Fruit fly (Drosophila melanogaster): ENCODE results near the gene CG12948.

Gene CG12948

dm6 chr3R:9768884-9769283 lies 21.3 kb upstream of the CG12948 start, which contains the start of gene MED6:
Gene MED6, minus strand, starts transcription at chr3R:9768984.
- TF ChIP-seq insv (optimal IDR thresholded peaks at IDR 0.05) (no peak), ttk (optimal IDR thresholded peaks at IDR 0.05) (no peak), Myc (optimal IDR thresholded peaks at IDR 0.05) (no peak), h (optimal IDR thresholded peaks at IDR 0.05) (no peak), Sin3A (optimal IDR thresholded peaks at IDR 0.05) (no peak)

DNA sequence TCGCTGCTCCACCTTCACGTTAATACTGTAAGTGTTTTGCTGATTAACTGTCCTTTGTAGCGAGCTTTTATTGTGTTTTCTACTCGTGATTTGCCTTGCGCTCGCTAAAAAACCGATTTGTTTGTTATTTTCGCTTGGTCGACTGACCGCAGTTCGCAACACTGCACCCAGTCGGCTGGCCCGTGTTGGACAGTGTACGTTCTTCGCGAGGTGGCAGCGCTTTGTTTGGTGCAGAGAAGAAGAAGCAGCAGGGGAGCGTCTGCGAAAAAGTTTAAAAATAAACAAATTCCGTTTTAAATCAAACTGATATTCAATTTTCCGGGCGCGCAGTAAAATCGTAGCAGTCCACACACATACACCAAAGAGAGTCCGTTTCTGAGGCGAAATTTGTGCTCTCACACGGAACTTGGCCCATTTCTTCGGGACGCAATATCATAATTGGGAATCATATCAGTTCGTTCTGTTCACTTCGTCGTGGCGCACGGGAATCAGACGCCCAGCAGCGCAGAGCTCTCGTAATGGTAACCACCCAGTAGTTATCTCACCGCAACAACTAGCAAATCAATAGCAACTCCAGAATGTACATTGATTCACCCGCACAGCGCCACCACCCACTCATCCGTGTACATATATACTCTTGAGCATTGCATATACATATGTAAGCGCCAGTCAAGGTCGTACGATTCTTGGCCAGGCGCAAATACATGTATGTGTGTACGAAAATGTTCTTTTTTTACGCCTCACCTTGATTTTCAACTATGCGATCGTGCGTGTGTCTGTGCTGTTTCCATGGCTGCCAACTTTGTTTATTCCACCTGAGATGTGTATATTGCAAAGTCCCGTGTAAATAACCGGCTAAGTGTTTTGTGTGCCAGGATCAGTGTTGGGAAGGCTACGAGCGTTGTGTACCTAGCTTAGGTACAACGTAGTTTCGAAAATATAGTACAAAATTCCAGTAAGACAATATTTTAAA lies 20.4 kb upstream of the CG12948 start, which contains the start of gene Naa80:
TSS of gene Naa80 (plus strand) at position 215 of the 973 bp plus-strand sequence.
- TF ChIP-seq insv (optimal IDR thresholded peaks at IDR 0.05) (no peak), h (optimal IDR thresholded peaks at IDR 0.05) (no peak), ttk (optimal IDR thresholded peaks at IDR 0.05) (no peak), Sin3A (optimal IDR thresholded peaks at IDR 0.05) (no peak), Myc (optimal IDR thresholded peaks at IDR 0.05) (no peak), psq (optimal IDR thresholded peaks at IDR 0.05) (no peak)

- TF ChIP-seq psq (optimal IDR thresholded peaks at IDR 0.05) = no peak
- no peak for TF ChIP-seq Myc (optimal IDR thresholded peaks at IDR 0.05)
- no peak for TF ChIP-seq Sin3A (optimal IDR thresholded peaks at IDR 0.05)
- no peak for TF ChIP-seq h (optimal IDR thresholded peaks at IDR 0.05)
- no peak for TF ChIP-seq insv (optimal IDR thresholded peaks at IDR 0.05)
- TF ChIP-seq ttk (optimal IDR thresholded peaks at IDR 0.05) = no peak
Observed at dm6 chr3R:9762955-9763931, 15.7 kb upstream of the CG12948 start, which contains the start of the genes Snap24 and CG8478. Gene Snap24, minus strand, starts transcription at chr3R:9763150. Gene CG8478, plus strand, starts transcription at chr3R:9763650.

dm6 chr3R:9759360-9760191 lies 12.0 kb upstream of the CG12948 start, which contains the start of gene Mpi:
Gene Mpi, plus strand, starts transcription at chr3R:9759622.
- TF ChIP-seq h (optimal IDR thresholded peaks at IDR 0.05) (no peak), Myc (optimal IDR thresholded peaks at IDR 0.05) (no peak), Sin3A (optimal IDR thresholded peaks at IDR 0.05) (no peak)

DNA sequence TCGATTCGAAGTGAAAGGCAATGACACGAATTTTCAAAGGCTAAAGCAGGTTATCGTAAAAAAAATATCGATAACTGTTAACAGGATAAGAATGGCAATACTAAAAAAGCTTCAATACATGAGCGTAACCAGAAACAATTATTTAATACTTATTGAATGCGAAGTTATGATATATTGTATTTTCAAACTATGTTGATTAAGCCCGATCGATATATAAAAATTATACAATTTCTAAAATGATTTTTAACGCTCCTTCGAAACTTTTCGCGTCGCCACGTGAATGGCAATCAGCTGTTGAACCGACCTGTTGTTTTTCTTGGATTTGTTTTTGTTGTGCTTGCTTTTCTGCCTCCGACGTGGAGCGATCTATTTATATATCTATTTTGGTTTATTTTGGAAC lies 8.6 kb upstream of the CG12948 start, which contains the start of the genes Alg12 and Rpt3R:
TSS of gene Alg12 (plus strand) at position 305 of the 400 bp plus-strand sequence.
TSS of gene Rpt3R (minus strand) at position 324 of the 400 bp plus-strand sequence.
- TF ChIP-seq h (optimal IDR thresholded peaks at IDR 0.05) (no peak), ttk (optimal IDR thresholded peaks at IDR 0.05) (no peak), insv (optimal IDR thresholded peaks at IDR 0.05) (no peak), Myc (optimal IDR thresholded peaks at IDR 0.05) (no peak), psq (optimal IDR thresholded peaks at IDR 0.05) (no peak), Sin3A (optimal IDR thresholded peaks at IDR 0.05) (no peak)

dm6 chr3R:9754487-9754886 lies 6.9 kb upstream of the CG12948 start, which contains the start of gene Tti1:
Gene Tti1, minus strand, starts transcription at chr3R:9754686.
- TF ChIP-seq Sin3A (optimal IDR thresholded peaks at IDR 0.05) (no peak), insv (optimal IDR thresholded peaks at IDR 0.05) (no peak), psq (optimal IDR thresholded peaks at IDR 0.05) (no peak), h (optimal IDR thresholded peaks at IDR 0.05) (no peak), Myc (optimal IDR thresholded peaks at IDR 0.05) (no peak), ttk (optimal IDR thresholded peaks at IDR 0.05) (no peak)

dm6 chr3R:9747900-9748663 lies 538 bp upstream of the CG12948 start:
- TF ChIP-seq Myc (optimal IDR thresholded peaks at IDR 0.05) = no peak
- no peak for TF ChIP-seq psq (optimal IDR thresholded peaks at IDR 0.05)
- TF ChIP-seq insv (optimal IDR thresholded peaks at IDR 0.05) = no peak

- TF ChIP-seq ttk (optimal IDR thresholded peaks at IDR 0.05) (no peak), insv (optimal IDR thresholded peaks at IDR 0.05) (no peak), Sin3A (optimal IDR thresholded peaks at IDR 0.05) (no peak)
Observed at dm6 chr3R:9747875-9747899, 143 bp upstream of the CG12948 start, which contains the start of gene PpD3. Gene PpD3, plus strand, starts transcription at chr3R:9747875.

DNA sequence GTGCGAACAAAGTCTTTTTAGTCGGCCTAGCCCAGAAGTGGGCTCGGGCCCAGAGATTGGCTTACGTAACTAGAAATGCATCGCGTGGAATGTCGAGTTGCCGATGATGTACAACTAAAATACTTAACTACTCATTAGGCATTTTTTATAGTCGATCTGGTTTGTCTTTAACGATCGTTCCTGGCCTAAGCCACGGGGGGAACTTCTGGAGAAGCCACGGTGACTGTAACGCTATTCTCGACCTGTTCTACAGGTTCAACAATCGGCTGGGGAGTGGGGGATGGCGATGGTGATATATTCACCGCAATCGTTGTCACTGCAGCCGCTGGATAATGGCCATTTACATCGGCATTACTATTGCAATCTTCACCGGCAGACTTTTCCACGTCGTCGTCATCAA lies 1.3 kb downstream of the CG12948 start, which contains the start of gene CG34409:
TSS of gene CG34409 (minus strand) at position 101 of the 400 bp plus-strand sequence.
- no peak for TF ChIP-seq h (optimal IDR thresholded peaks at IDR 0.05)
- no peak for TF ChIP-seq Sin3A (optimal IDR thresholded peaks at IDR 0.05)
- TF ChIP-seq insv (optimal IDR thresholded peaks at IDR 0.05) = no peak
- no peak for TF ChIP-seq Myc (optimal IDR thresholded peaks at IDR 0.05)
- TF ChIP-seq ttk (optimal IDR thresholded peaks at IDR 0.05) = no peak
- no peak for TF ChIP-seq psq (optimal IDR thresholded peaks at IDR 0.05)

- TF ChIP-seq ttk (optimal IDR thresholded peaks at IDR 0.05) = no peak
- no peak for TF ChIP-seq Myc (optimal IDR thresholded peaks at IDR 0.05)
- no peak for TF ChIP-seq h (optimal IDR thresholded peaks at IDR 0.05)
- TF ChIP-seq Sin3A (optimal IDR thresholded peaks at IDR 0.05) = no peak
- no peak for TF ChIP-seq psq (optimal IDR thresholded peaks at IDR 0.05)
- no peak for TF ChIP-seq insv (optimal IDR thresholded peaks at IDR 0.05)
Observed at dm6 chr3R:9745442-9745841, 2.1 kb downstream of the CG12948 start.

dm6 chr3R:9743995-9744394 lies 3.5 kb downstream of the CG12948 start:
- TF ChIP-seq psq (optimal IDR thresholded peaks at IDR 0.05) (no peak), h (optimal IDR thresholded peaks at IDR 0.05) (no peak)
